Fruit fly (Drosophila melanogaster): ENCODE data around the gene CG4213.

The CG4213 gene

dm6 chr2L:414593-415399 lies 12.8 kb upstream of the CG4213 start, which contains the start of the genes AP-2alpha and ebi (continued):
- peak; percentile 73 for TF ChIP-seq CG10147 (GFP tag; optimal IDR thresholded peaks at IDR 0.05)
- no peak for TF ChIP-seq CG16813 (GFP tag; IDR thresholded peaks at IDR 0.05; ENCODE audit: partially characterized antibody)
- peak; percentile 76 for TF ChIP-seq Gsc (GFP tag; IDR thresholded peaks at IDR 0.05)
- no peak for TF ChIP-seq CG7271 (tag; optimal IDR thresholded peaks at IDR 0.05)
- peak; percentile 75 for TF ChIP-seq trh (GFP tag; optimal IDR thresholded peaks at IDR 0.05)
- peak; percentile 86 for TF ChIP-seq CG17829 (tag; optimal IDR thresholded peaks at IDR 0.05)
- peak; percentile 98 for TF ChIP-seq sens (GFP tag)
- TF ChIP-seq CG18476 (GFP tag; optimal IDR thresholded peaks at IDR 0.05): peak; percentile 73
- TF ChIP-seq CG12219 (GFP tag; optimal IDR thresholded peaks at IDR 0.05): peak; percentile 60
- TF ChIP-seq Ets97D (GFP tag; optimal IDR thresholded peaks at IDR 0.05): peak; percentile 92
- TF ChIP-seq HmgZ (tag; optimal IDR thresholded peaks at IDR 0.05): peak; percentile 89
- peak; percentile 100 for TF ChIP-seq CG6689 (GFP tag; IDR thresholded peaks at IDR 0.05)
- peak; percentile 83 for TF ChIP-seq Dek (tag; optimal IDR thresholded peaks at IDR 0.05)
- TF ChIP-seq CG4282 (GFP tag; optimal IDR thresholded peaks at IDR 0.05): peak; percentile 91
- peak; percentile 62; the same call in 1 of the 3 replicates for TF ChIP-seq C15 (GFP tag; IDR thresholded peaks at IDR 0.05)
- TF ChIP-seq bab2 (GFP tag; optimal IDR thresholded peaks at IDR 0.05): peak; percentile 94
- TF ChIP-seq pzg (GFP tag; optimal IDR thresholded peaks at IDR 0.05): peak; percentile 82
- peak; percentile 67 for TF ChIP-seq luna (GFP tag; optimal IDR thresholded peaks at IDR 0.05)
- peak; percentile 92 for TF ChIP-seq CG13775 (GFP tag; optimal IDR thresholded peaks at IDR 0.05)
- TF ChIP-seq Dip3 (GFP tag; optimal IDR thresholded peaks at IDR 0.05): peak; percentile 92
- peak; percentile 84 for TF ChIP-seq dmrt11E (tag; optimal IDR thresholded peaks at IDR 0.05)
- TF ChIP-seq twi (tag; optimal IDR thresholded peaks at IDR 0.05): peak; percentile 82
- TF ChIP-seq aop (GFP tag; IDR thresholded peaks at IDR 0.05): no peak
- peak; percentile 79 for TF ChIP-seq CG9437 (GFP tag; optimal IDR thresholded peaks at IDR 0.05)
- no peak for TF ChIP-seq tio (GFP tag; optimal IDR thresholded peaks at IDR 0.05)
- TF ChIP-seq CG13123 (GFP tag; optimal IDR thresholded peaks at IDR 0.05): peak; percentile 77
- TF ChIP-seq dimm (GFP tag; IDR thresholded peaks at IDR 0.05): no peak; the same call in 1 of the 2 replicates
- TF ChIP-seq Atf6 (GFP tag; IDR thresholded peaks at IDR 0.05): peak; percentile 85
- TF ChIP-seq Rfx (GFP tag; IDR thresholded peaks at IDR 0.05): peak; percentile 92
- peak; percentile 88 for TF ChIP-seq CG7372 (GFP tag; IDR thresholded peaks at IDR 0.05)
- peak; percentile 82 for TF ChIP-seq seq (GFP tag; IDR thresholded peaks at IDR 0.05)
- TF ChIP-seq ro (GFP tag; IDR thresholded peaks at IDR 0.05): peak; percentile 56; the same call in 1 of the 2 replicates
- peak; percentile 85 for TF ChIP-seq CG33557 (GFP tag; optimal IDR thresholded peaks at IDR 0.05)
- TF ChIP-seq CG10462 (GFP tag; optimal IDR thresholded peaks at IDR 0.05): peak; percentile 88
- peak; percentile 61 for TF ChIP-seq crc (GFP tag; optimal IDR thresholded peaks at IDR 0.05)
- TF ChIP-seq Dfd (GFP tag; optimal IDR thresholded peaks at IDR 0.05): no peak
- peak; percentile 29 for TF ChIP-seq CG10565 (GFP tag; optimal IDR thresholded peaks at IDR 0.05)
- TF ChIP-seq CG12942 (GFP tag; optimal IDR thresholded peaks at IDR 0.05): peak; percentile 88
- peak; percentile 47 for TF ChIP-seq CG31388 (GFP tag; optimal IDR thresholded peaks at IDR 0.05)
- peak; percentile 63; the same call in 1 of the 2 replicates for TF ChIP-seq CG43689 (GFP tag; IDR thresholded peaks at IDR 0.05)
- peak; percentile 84 for TF ChIP-seq CG7839 (tag; optimal IDR thresholded peaks at IDR 0.05)
- peak; percentile 74 for TF ChIP-seq fd3F (GFP tag; optimal IDR thresholded peaks at IDR 0.05)
- TF ChIP-seq jigr1 (GFP tag; IDR thresholded peaks at IDR 0.05): peak; percentile 84; the same call in 2 of the 3 replicates
- no peak for TF ChIP-seq abd-A (tag; optimal IDR thresholded peaks at IDR 0.05)
- peak; percentile 100 for TF ChIP-seq Ets65A (GFP tag)
- TF ChIP-seq sr (GFP tag; IDR thresholded peaks at IDR 0.05): peak; percentile 36; the same call in 1 of the 3 replicates
- peak; percentile 57 for TF ChIP-seq Spps (tag; optimal IDR thresholded peaks at IDR 0.05)
- no peak for TF ChIP-seq CG12071 (GFP tag; optimal IDR thresholded peaks at IDR 0.05)
- TF ChIP-seq ftz-f1 (GFP tag; optimal IDR thresholded peaks at IDR 0.05): peak; percentile 79
- peak; percentile 83 for TF ChIP-seq Bteb2 (GFP tag; optimal IDR thresholded peaks at IDR 0.05)

All from whole organism, embryonic.